Worm (Caenorhabditis elegans) whole organism, young adult: ENCODE measurements around the gene T22F3.10.
"Not testable (repeated sequence)": the region's sequence is repeated elsewhere in the genome, so short reads cannot be mapped to it uniquely, and the experiment has no call there.

Experiments used
- D2030.7 ChIP-seq: fragments of 200-800 bp; sonication (Bioruptor generic); IDR thresholded peaks from 2 replicates; pipeline ENCODE4 v1.3.6; 2022; ENCODE audit warnings: missing genetic modification reagents, missing genetic modification characterization, missing compliant biosample characterization
- F10E7.11 ChIP-seq: sonication (generic microtip); optimal IDR thresholded peaks from 2 replicates; lab custom pipeline; 2017; ENCODE audit warnings: mild to moderate bottlenecking, missing genetic modification characterization, moderate library complexity, missing compliant biosample characterization
- F23B12.7 ChIP-seq: sonication (generic microtip); optimal IDR thresholded peaks from 2 replicates; lab custom pipeline; 2017; ENCODE audit warnings: missing genetic modification characterization, mild to moderate bottlenecking, missing compliant biosample characterization, antibody characterized with exemption, moderate library complexity; ENCODE audit not compliant: insufficient read depth
- F39B2.1 ChIP-seq: fragments of 200-800 bp; sonication (Bioruptor generic); IDR thresholded peaks from 2 replicates; pipeline ENCODE4 v1.3.6; 2022; ENCODE audit warnings: missing genetic modification reagents, missing genetic modification characterization, missing compliant biosample characterization
- Y53F4B.3 ChIP-seq: fragments of 200-800 bp; sonication (Bioruptor generic); IDR thresholded peaks from 2 replicates; pipeline ENCODE4 v1.3.6; 2022; ENCODE audit warnings: missing genetic modification reagents, missing genetic modification characterization, missing compliant biosample characterization
- Y53G8AR.9 ChIP-seq: fragments of 200-800 bp; sonication (Bioruptor generic); conservative IDR thresholded peaks from 2 replicates; pipeline ENCODE4 v1.3.6; 2022; ENCODE audit warnings: missing genetic modification reagents, missing genetic modification characterization, missing compliant biosample characterization
- Y56A3A.18 ChIP-seq: fragments of 200-800 bp; sonication (Bioruptor generic); IDR thresholded peaks from 2 replicates; pipeline ENCODE4 v1.3.6; 2022; ENCODE audit warnings: missing genetic modification reagents, missing genetic modification characterization, missing compliant biosample characterization
- Y79H2A.3 ChIP-seq: fragments of 200-800 bp; sonication (Bioruptor generic); conservative IDR thresholded peaks from 2 replicates; pipeline ENCODE4 v1.3.6; 2022; ENCODE audit warnings: missing genetic modification reagents, missing genetic modification characterization, missing compliant biosample characterization
- akir-1 ChIP-seq: fragments of 200-800 bp; sonication (Bioruptor generic); optimal IDR thresholded peaks from 2 replicates; lab custom pipeline; 2018; ENCODE audit warnings: mild to moderate bottlenecking, missing genetic modification characterization, moderate library complexity, missing compliant biosample characterization
- attf-6 ChIP-seq: fragments of 200-800 bp; sonication (Bioruptor generic); IDR thresholded peaks from 2 replicates; pipeline ENCODE4 v1.3.6; 2022; ENCODE audit warnings: missing genetic modification reagents, missing genetic modification characterization, missing compliant biosample characterization
- bed-2 ChIP-seq: fragments of 200-800 bp; sonication (Bioruptor generic); IDR thresholded peaks from 2 replicates; pipeline ENCODE4 v1.3.6; 2022; ENCODE audit warnings: missing genetic modification reagents, missing genetic modification characterization, missing compliant biosample characterization
- ccch-3 ChIP-seq: fragments of 200-800 bp; sonication (Bioruptor generic); optimal IDR thresholded peaks from 2 replicates; lab custom pipeline; 2018; ENCODE audit warnings: mild to moderate bottlenecking, missing genetic modification characterization, missing compliant biosample characterization
- cebp-1 ChIP-seq, 2 experiments: fragments of 200-800 bp in 1 of 2; sonication (Bioruptor generic) in 1 of 2; sonication (generic microtip) in 1 of 2; IDR thresholded peaks in 1 of 2; optimal IDR thresholded peaks in 1 of 2; 2 replicates each; pipeline versions ENCODE4 v1.3.6 to Lab custom; 2017 to 2022; ENCODE audit warnings: missing compliant biosample characterization in 2 of 2, missing genetic modification characterization in 2 of 2, mild to moderate bottlenecking in 1 of 2, missing genetic modification reagents in 1 of 2, moderate library complexity in 1 of 2
- cebp-2 ChIP-seq: fragments of 200-800 bp; sonication (Bioruptor generic); IDR thresholded peaks from 2 replicates; pipeline ENCODE4 v1.3.6; 2022; ENCODE audit warnings: missing genetic modification characterization, missing compliant biosample characterization
- ceh-100 ChIP-seq: fragments of 200-800 bp; sonication (Bioruptor generic); IDR thresholded peaks from 2 replicates; pipeline ENCODE4 v1.3.6; 2022; ENCODE audit warnings: missing genetic modification reagents, missing genetic modification characterization, missing compliant biosample characterization
- ceh-27 ChIP-seq: fragments of 200-800 bp; sonication (Bioruptor generic); optimal IDR thresholded peaks from 2 replicates; lab custom pipeline; 2018; ENCODE audit warnings: mild to moderate bottlenecking, missing genetic modification characterization, moderate library complexity, missing compliant biosample characterization
- chd-7 ChIP-seq: sonication (generic microtip); optimal IDR thresholded peaks from 2 replicates; lab custom pipeline; 2016; ENCODE audit warnings: mild to moderate bottlenecking, missing genetic modification characterization, moderate library complexity, missing compliant biosample characterization
- fkh-3 ChIP-seq: sonication (generic microtip); optimal IDR thresholded peaks from 2 replicates; lab custom pipeline; 2016; ENCODE audit warnings: mild to moderate bottlenecking, missing genetic modification characterization, missing compliant biosample characterization
- hmg-1.2 ChIP-seq: fragments of 200-800 bp; sonication (Bioruptor generic); IDR thresholded peaks from 2 replicates; pipeline ENCODE4 v1.3.6; 2022; ENCODE audit warnings: missing genetic modification reagents, missing genetic modification characterization, missing compliant biosample characterization
- hrde-1 ChIP-seq: sonication (generic microtip); optimal IDR thresholded peaks from 2 replicates; lab custom pipeline; 2016; ENCODE audit warnings: missing genetic modification characterization, mild to moderate bottlenecking, missing compliant biosample characterization, moderate library complexity, missing genotype, missing genetic modification reagents, borderline replicate concordance
- hsf-1 ChIP-seq: fragments of 200-800 bp; sonication (Bioruptor generic); IDR thresholded peaks from 2 replicates; pipeline ENCODE4 v1.3.6; 2022; ENCODE audit warnings: missing genetic modification reagents, missing genetic modification characterization, missing compliant biosample characterization
- lin-54 ChIP-seq: fragments of 200-800 bp; sonication (Bioruptor generic); optimal IDR thresholded peaks from 2 replicates; lab custom pipeline; 2018; ENCODE audit warnings: mild to moderate bottlenecking, missing genetic modification characterization, missing compliant biosample characterization
- lir-1 ChIP-seq: fragments of 200-800 bp; sonication (Bioruptor generic); conservative IDR thresholded peaks from 2 replicates; pipeline ENCODE4 v1.3.6; 2022; ENCODE audit warnings: missing genetic modification reagents, missing genetic modification characterization, missing compliant biosample characterization
- lsl-1 ChIP-seq: fragments of 200-800 bp; sonication (Bioruptor generic); optimal IDR thresholded peaks from 2 replicates; lab custom pipeline; 2018; ENCODE audit warnings: mild to moderate bottlenecking, missing genetic modification characterization, moderate library complexity, missing compliant biosample characterization
- nhr-27 ChIP-seq: fragments of 200-800 bp; sonication (Bioruptor generic); optimal IDR thresholded peaks from 2 replicates; lab custom pipeline; 2018; ENCODE audit warnings: mild to moderate bottlenecking, missing genetic modification characterization, moderate library complexity, missing compliant biosample characterization
- repo-1 ChIP-seq: sonication (generic microtip); optimal IDR thresholded peaks from 2 replicates; lab custom pipeline; 2017; ENCODE audit warnings: mild to moderate bottlenecking, missing genetic modification characterization, missing compliant biosample characterization
- sdz-38 ChIP-seq: sonication (generic microtip); optimal IDR thresholded peaks from 2 replicates; lab custom pipeline; 2016; ENCODE audit warnings: missing genotype, missing genetic modification characterization, missing compliant biosample characterization
- snpc-3.4 ChIP-seq: sonication (generic microtip); optimal IDR thresholded peaks from 2 replicates; lab custom pipeline; 2017; ENCODE audit warnings: missing genetic modification characterization, mild to moderate bottlenecking, missing compliant biosample characterization, antibody characterized with exemption, moderate library complexity, missing genotype, missing genetic modification reagents
- snpc-4 ChIP-seq, 5 experiments: fragments of 150-350 bp in 1 of 5; sonication (generic microtip) in 4 of 5; optimal IDR thresholded peaks; 2 replicates each; lab custom pipeline; 2014 to 2018; ENCODE audit warnings: missing genetic modification characterization in 5 of 5, missing biosample characterization in 3 of 5, antibody characterized with exemption in 2 of 5, mild to moderate bottlenecking in 2 of 5, missing compliant biosample characterization in 2 of 5, missing genotype in 2 of 5, moderate library complexity in 2 of 5, missing genetic modification reagents in 1 of 5
- tbx-9 ChIP-seq: sonication (generic microtip); optimal IDR thresholded peaks from 2 replicates; lab custom pipeline; 2016; ENCODE audit warnings: borderline replicate concordance, missing genetic modification characterization, inconsistent platforms, missing compliant biosample characterization
- tlf-1 ChIP-seq: fragments of 200-800 bp; sonication (Bioruptor generic); optimal IDR thresholded peaks from 2 replicates; lab custom pipeline; 2018; ENCODE audit warnings: mild to moderate bottlenecking, missing genetic modification characterization, missing compliant biosample characterization
- ztf-22 ChIP-seq: fragments of 200-800 bp; sonication (Bioruptor generic); optimal IDR thresholded peaks from 2 replicates; lab custom pipeline; 2018; ENCODE audit warnings: mild to moderate bottlenecking, missing genetic modification characterization, moderate library complexity, missing compliant biosample characterization
- ztf-25 ChIP-seq: fragments of 200-800 bp; sonication (Bioruptor generic); IDR thresholded peaks from 2 replicates; pipeline ENCODE4 v1.3.6; 2022; ENCODE audit warnings: missing genetic modification reagents, missing genetic modification characterization, missing compliant biosample characterization

The T22F3.10 gene

ce11 chrV:3578813-3579212 lies 32.7 kb downstream of the T22F3.10 start, which contains the start of gene pygl-1 (continued):
- peak; percentile 27 for TF ChIP-seq snpc-4 (GFP tag; optimal IDR thresholded peaks at IDR 0.05; lab: Kevin White, UChicago)
- peak in 2 of 4 experiments; percentile 35 to 65 for TF ChIP-seq snpc-4 (tag; optimal IDR thresholded peaks at IDR 0.05; lab: Kevin White, UChicago)
- peak; percentile 94 for TF ChIP-seq lin-54 (GFP tag; lab: Kevin White, UChicago)
- TF ChIP-seq tbx-9 (tag; lab: Kevin White, UChicago) = no peak
- TF ChIP-seq hsf-1 = peak; percentile 83
- TF ChIP-seq fkh-3 = no peak
- TF ChIP-seq D2030.7 (GFP tag; lab: Robert Waterston, UW) = peak; percentile 99
- TF ChIP-seq repo-1 (tag; lab: Kevin White, UChicago) = no peak
- peak; percentile 94 for TF ChIP-seq tlf-1 (GFP tag; lab: Kevin White, UChicago)
- peak; percentile 99 for TF ChIP-seq lsl-1 (GFP tag; lab: Kevin White, UChicago)
- TF ChIP-seq Y53F4B.3 (GFP tag; lab: Robert Waterston, UW) = no peak
- TF ChIP-seq sdz-38 (tag; lab: Kevin White, UChicago) = no peak
- TF ChIP-seq, all 124 proteins: peak for 44

ce11 chrV:3575759-3576158 lies 35.8 kb downstream of the T22F3.10 start, which contains the start of gene grl-27:
TSS of gene grl-27 (minus strand) at chrV:3575859.
- TF ChIP-seq ceh-27 (GFP tag; lab: Kevin White, UChicago) (no peak), ceh-100 (no peak), cebp-1 (GFP tag; IDR thresholded peaks at IDR 0.05; lab: Robert Waterston, UW) (no peak), cebp-1 (tag; optimal IDR thresholded peaks at IDR 0.05; lab: Kevin White, UChicago) (no peak), F10E7.11 (tag; lab: Kevin White, UChicago) (no peak), hrde-1 (tag; lab: Kevin White, UChicago) (no peak), ztf-22 (no peak), bed-2 (GFP tag; lab: Robert Waterston, UW) (no peak), akir-1 (GFP tag; lab: Kevin White, UChicago) (no peak), cebp-2 (GFP tag; lab: Robert Waterston, UW) (no peak), ccch-3 (GFP tag; lab: Kevin White, UChicago) (no peak), Y79H2A.3 (GFP tag; lab: Robert Waterston, UW) (no peak), attf-6 (GFP tag; lab: Robert Waterston, UW) (no peak), Y56A3A.18 (GFP tag; lab: Robert Waterston, UW) (no peak), Y53G8AR.9 (GFP tag; lab: Robert Waterston, UW) (no peak), snpc-3.4 (no peak), ztf-25 (GFP tag; lab: Robert Waterston, UW) (no peak), lir-1 (GFP tag; lab: Robert Waterston, UW) (no peak)
- TF ChIP-seq, all 124 proteins: peak for 0

ce11 chrV:3572408-3572807 lies 39.1 kb downstream of the T22F3.10 start, which contains the start of gene F40C5.1:
TSS of gene F40C5.1 (plus strand) at chrV:3572708.
- TF ChIP-seq F39B2.1; F23B12.7 (tag; lab: Kevin White, UChicago); nhr-27: not testable (repeated sequence)
- TF ChIP-seq, all 124 proteins: peak for 0; not testable (repeated sequence) for 124

- TF ChIP-seq repo-1 (tag; lab: Kevin White, UChicago); hmg-1.2 (GFP tag; lab: Robert Waterston, UW); chd-7 (tag; lab: Kevin White, UChicago): not testable (repeated sequence)
Observed at ce11 chrV:3570695-3571094, 40.9 kb downstream of the T22F3.10 start, which contains the start of gene F40C5.2. TSS of gene F40C5.2 (plus strand) at chrV:3570995.
